Worm (Caenorhabditis elegans) whole organism, young adult: ENCODE data around the gene F58B3.4.

ENCODE experiments used
- D2030.7 ChIP-seq: fragments of 200-800 bp; sonication (Bioruptor generic); IDR thresholded peaks from 2 replicates; pipeline ENCODE4 v1.3.6; 2022; ENCODE audit warnings: missing genetic modification reagents, missing genetic modification characterization, missing compliant biosample characterization
- F10E7.11 ChIP-seq: sonication (generic microtip); optimal IDR thresholded peaks from 2 replicates; lab custom pipeline; 2017; ENCODE audit warnings: mild to moderate bottlenecking, missing genetic modification characterization, moderate library complexity, missing compliant biosample characterization
- F57A8.1 ChIP-seq: fragments of 200-800 bp; sonication (Bioruptor generic); optimal IDR thresholded peaks from 2 replicates; lab custom pipeline; 2018; ENCODE audit warnings: mild to moderate bottlenecking, missing genetic modification characterization, moderate library complexity, missing compliant biosample characterization
- F57C9.4 ChIP-seq: sonication (generic microtip); optimal IDR thresholded peaks from 2 replicates; lab custom pipeline; 2017; ENCODE audit warnings: mild to moderate bottlenecking, missing genetic modification characterization, missing compliant biosample characterization
- K11D2.4 ChIP-seq: fragments of 200-800 bp; sonication (Bioruptor generic); IDR thresholded peaks from 2 replicates; pipeline ENCODE4 v1.3.6; 2022; ENCODE audit warnings: missing genetic modification reagents, missing genetic modification characterization, missing compliant biosample characterization
- Y53G8AR.9 ChIP-seq: fragments of 200-800 bp; sonication (Bioruptor generic); conservative IDR thresholded peaks from 2 replicates; pipeline ENCODE4 v1.3.6; 2022; ENCODE audit warnings: missing genetic modification reagents, missing genetic modification characterization, missing compliant biosample characterization
- ZK185.1 ChIP-seq: sonication (generic microtip); optimal IDR thresholded peaks from 2 replicates; lab custom pipeline; 2016; ENCODE audit warnings: mild to moderate bottlenecking, missing genetic modification characterization, missing compliant biosample characterization; ENCODE audit not compliant: poor library complexity, severe bottlenecking
- ama-1 ChIP-seq, 3 experiments: fragments of 150-350 bp in 1 of 3; sonication (generic microtip) in 2 of 3; optimal IDR thresholded peaks; 2 replicates each; lab custom pipeline; 2014 to 2018; ENCODE audit warnings: missing biosample characterization in 2 of 3, missing genetic modification characterization in 2 of 3, missing genetic modification reagents in 2 of 3
- aptf-2 ChIP-seq: fragments of 200-800 bp; sonication (Bioruptor generic); conservative IDR thresholded peaks from 2 replicates; pipeline ENCODE4 v1.3.6; 2022; ENCODE audit warnings: missing genetic modification reagents, missing genetic modification characterization, missing compliant biosample characterization
- cebp-1 ChIP-seq, 2 experiments: fragments of 200-800 bp in 1 of 2; sonication (Bioruptor generic) in 1 of 2; sonication (generic microtip) in 1 of 2; IDR thresholded peaks in 1 of 2; optimal IDR thresholded peaks in 1 of 2; 2 replicates each; pipeline versions ENCODE4 v1.3.6 to Lab custom; 2017 to 2022; ENCODE audit warnings: missing compliant biosample characterization in 2 of 2, missing genetic modification characterization in 2 of 2, mild to moderate bottlenecking in 1 of 2, missing genetic modification reagents in 1 of 2, moderate library complexity in 1 of 2
- cebp-2 ChIP-seq: fragments of 200-800 bp; sonication (Bioruptor generic); IDR thresholded peaks from 2 replicates; pipeline ENCODE4 v1.3.6; 2022; ENCODE audit warnings: missing genetic modification characterization, missing compliant biosample characterization
- ceh-100 ChIP-seq: fragments of 200-800 bp; sonication (Bioruptor generic); IDR thresholded peaks from 2 replicates; pipeline ENCODE4 v1.3.6; 2022; ENCODE audit warnings: missing genetic modification reagents, missing genetic modification characterization, missing compliant biosample characterization
- ceh-27 ChIP-seq: fragments of 200-800 bp; sonication (Bioruptor generic); optimal IDR thresholded peaks from 2 replicates; lab custom pipeline; 2018; ENCODE audit warnings: mild to moderate bottlenecking, missing genetic modification characterization, moderate library complexity, missing compliant biosample characterization
- ceh-40 ChIP-seq: fragments of 200-800 bp; sonication (Bioruptor generic); IDR thresholded peaks from 2 replicates; pipeline ENCODE4 v1.3.6; 2022; ENCODE audit warnings: missing genetic modification characterization, missing compliant biosample characterization
- egl-44 ChIP-seq: fragments of 200-800 bp; sonication (Bioruptor generic); IDR thresholded peaks from 2 replicates; pipeline ENCODE4 v1.3.6; 2022; ENCODE audit warnings: missing genetic modification reagents, missing genetic modification characterization, missing compliant biosample characterization
- egrh-3 ChIP-seq: fragments of 200-800 bp; sonication (Bioruptor generic); IDR thresholded peaks from 2 replicates; pipeline ENCODE4 v1.3.6; 2022; ENCODE audit warnings: missing genetic modification reagents, missing genetic modification characterization, missing compliant biosample characterization
- hlh-26 ChIP-seq: fragments of 200-800 bp; sonication (Bioruptor generic); conservative IDR thresholded peaks from 2 replicates; pipeline ENCODE4 v1.3.6; 2022; ENCODE audit warnings: missing genetic modification reagents, missing genetic modification characterization, missing compliant biosample characterization
- hmg-1.2 ChIP-seq: fragments of 200-800 bp; sonication (Bioruptor generic); IDR thresholded peaks from 2 replicates; pipeline ENCODE4 v1.3.6; 2022; ENCODE audit warnings: missing genetic modification reagents, missing genetic modification characterization, missing compliant biosample characterization
- hsf-1 ChIP-seq: fragments of 200-800 bp; sonication (Bioruptor generic); IDR thresholded peaks from 2 replicates; pipeline ENCODE4 v1.3.6; 2022; ENCODE audit warnings: missing genetic modification reagents, missing genetic modification characterization, missing compliant biosample characterization
- lin-26 ChIP-seq: fragments of 200-800 bp; sonication (Bioruptor generic); IDR thresholded peaks from 2 replicates; pipeline ENCODE4 v1.3.6; 2022; ENCODE audit warnings: missing genetic modification reagents, missing genetic modification characterization, missing compliant biosample characterization
- lin-40 ChIP-seq: sonication (generic microtip); optimal IDR thresholded peaks from 2 replicates; lab custom pipeline; 2016; ENCODE audit warnings: missing genetic modification characterization, mild to moderate bottlenecking, missing compliant biosample characterization, missing genotype, missing genetic modification reagents
- lin-54 ChIP-seq: fragments of 200-800 bp; sonication (Bioruptor generic); optimal IDR thresholded peaks from 2 replicates; lab custom pipeline; 2018; ENCODE audit warnings: mild to moderate bottlenecking, missing genetic modification characterization, missing compliant biosample characterization
- lsy-27 ChIP-seq: sonication (generic microtip); optimal IDR thresholded peaks from 2 replicates; lab custom pipeline; 2017; ENCODE audit warnings: missing genetic modification characterization, mild to moderate bottlenecking, missing compliant biosample characterization, antibody characterized with exemption, missing genotype, borderline replicate concordance; ENCODE audit not compliant: insufficient read depth
- mcd-1 ChIP-seq: fragments of 200-800 bp; sonication (Bioruptor generic); IDR thresholded peaks from 2 replicates; pipeline ENCODE4 v1.3.6; 2022; ENCODE audit warnings: missing genetic modification reagents, missing genetic modification characterization, missing compliant biosample characterization
- nfyb-1 ChIP-seq: fragments of 200-800 bp; sonication (Bioruptor generic); IDR thresholded peaks from 2 replicates; pipeline ENCODE4 v1.3.6; 2022; ENCODE audit warnings: missing genetic modification reagents, missing genetic modification characterization, missing compliant biosample characterization
- nhr-80 ChIP-seq: sonication (generic microtip); optimal IDR thresholded peaks from 2 replicates; lab custom pipeline; 2016; ENCODE audit warnings: missing genetic modification characterization, missing compliant biosample characterization
- nhr-90 ChIP-seq: sonication (generic microtip); optimal IDR thresholded peaks from 2 replicates; lab custom pipeline; 2016; ENCODE audit warnings: missing genotype, mild to moderate bottlenecking, missing genetic modification characterization, missing compliant biosample characterization
- rcor-1 ChIP-seq: fragments of 200-800 bp; sonication (Bioruptor generic); IDR thresholded peaks from 2 replicates; pipeline ENCODE4 v1.3.6; 2022; ENCODE audit warnings: missing genetic modification reagents, missing genetic modification characterization, missing compliant biosample characterization
- snpc-3.4 ChIP-seq: sonication (generic microtip); optimal IDR thresholded peaks from 2 replicates; lab custom pipeline; 2017; ENCODE audit warnings: missing genetic modification characterization, mild to moderate bottlenecking, missing compliant biosample characterization, antibody characterized with exemption, moderate library complexity, missing genotype, missing genetic modification reagents
- tbp1 ChIP-seq: fragments of 200-800 bp; sonication (Bioruptor generic); optimal IDR thresholded peaks from 2 replicates; lab custom pipeline; 2018; ENCODE audit warnings: mild to moderate bottlenecking, missing genetic modification characterization, missing compliant biosample characterization
- tbx-9 ChIP-seq: sonication (generic microtip); optimal IDR thresholded peaks from 2 replicates; lab custom pipeline; 2016; ENCODE audit warnings: borderline replicate concordance, missing genetic modification characterization, inconsistent platforms, missing compliant biosample characterization
- zfh-2 ChIP-seq: fragments of 200-800 bp; sonication (Bioruptor generic); conservative IDR thresholded peaks from 2 replicates; pipeline ENCODE4 v1.3.6; 2022; ENCODE audit warnings: missing genetic modification reagents, missing genetic modification characterization, missing compliant biosample characterization
- ztf-25 ChIP-seq: fragments of 200-800 bp; sonication (Bioruptor generic); IDR thresholded peaks from 2 replicates; pipeline ENCODE4 v1.3.6; 2022; ENCODE audit warnings: missing genetic modification reagents, missing genetic modification characterization, missing compliant biosample characterization
- ztf-26 ChIP-seq: sonication (generic microtip); optimal IDR thresholded peaks from 2 replicates; lab custom pipeline; 2017; ENCODE audit warnings: missing genetic modification characterization, missing compliant biosample characterization
- ztf-28 ChIP-seq: fragments of 200-800 bp; sonication (Bioruptor generic); IDR thresholded peaks from 2 replicates; pipeline ENCODE4 v1.3.6; 2022; ENCODE audit warnings: missing genetic modification reagents, missing genetic modification characterization, missing compliant biosample characterization
- ztf-6 ChIP-seq: fragments of 200-800 bp; sonication (Bioruptor generic); IDR thresholded peaks from 2 replicates; pipeline ENCODE4 v1.3.6; 2022; ENCODE audit warnings: missing genetic modification reagents, missing genetic modification characterization, missing compliant biosample characterization

The F58B3.4 gene

DNA sequence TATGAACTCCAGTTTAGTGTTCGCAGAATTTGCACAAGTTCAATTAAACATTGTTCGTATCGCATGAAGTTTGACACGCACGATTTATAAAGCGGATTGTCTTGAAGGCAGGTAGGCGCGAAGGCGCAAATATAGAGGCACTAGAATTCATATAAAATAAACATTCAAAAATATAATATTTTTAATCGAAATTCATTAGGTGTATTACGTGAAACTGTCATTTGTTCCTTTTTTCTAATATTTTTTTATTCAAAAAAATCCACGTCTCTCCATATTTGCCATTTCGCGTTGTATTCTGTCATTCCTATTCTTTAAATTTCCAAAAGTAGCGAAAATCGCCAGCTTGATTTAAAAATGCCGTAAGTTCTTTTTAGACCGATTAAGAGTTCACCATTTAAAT lies 10.2 kb upstream of the F58B3.4 start, which contains the start of gene ZK809.1:
Gene ZK809.1, plus strand, starts transcription at position 301 of the 400 bp plus-strand sequence.
- TF ChIP-seq lsy-27 (tag; lab: Kevin White, UChicago) (no peak), cebp-2 (GFP tag; lab: Robert Waterston, UW) (no peak), ztf-26 (tag; lab: Kevin White, UChicago) (no peak), lin-26 (no peak), Y53G8AR.9 (GFP tag; lab: Robert Waterston, UW) (no peak), ztf-25 (GFP tag; lab: Robert Waterston, UW) (no peak), hlh-26 (GFP tag; lab: Robert Waterston, UW) (no peak), ZK185.1 (tag; lab: Kevin White, UChicago) (no peak), tbp1 (GFP tag; lab: Kevin White, UChicago) (no peak)
- TF ChIP-seq, all 124 proteins: peak for 0

DNA sequence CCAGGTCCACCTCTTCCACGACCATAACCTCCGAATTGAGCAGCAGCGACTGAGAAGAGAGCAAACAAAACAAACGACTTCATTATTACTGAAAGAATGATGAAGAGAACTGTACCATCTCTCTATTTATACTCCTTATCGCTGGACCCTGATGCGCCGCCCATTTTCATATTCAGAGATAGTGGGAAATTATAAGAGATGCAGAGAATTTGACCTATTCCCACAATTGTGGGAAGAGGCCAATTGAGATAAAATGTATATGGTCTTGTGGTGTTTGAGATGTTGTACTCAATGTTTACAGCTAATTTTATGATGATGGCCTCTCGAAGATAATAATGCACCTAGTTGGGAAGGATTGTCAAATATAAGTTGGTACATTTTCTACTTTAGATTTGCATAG lies 9.3 kb upstream of the F58B3.4 start, which contains the start of gene ttr-50:
Gene ttr-50, minus strand, starts transcription at position 101 of the 400 bp plus-strand sequence.
- TF ChIP-seq lin-54 (GFP tag; lab: Kevin White, UChicago): no peak
- TF ChIP-seq nhr-90 (tag; lab: Kevin White, UChicago): no peak
- TF ChIP-seq F57A8.1: no peak
- no peak for TF ChIP-seq snpc-3.4 (tag; lab: Kevin White, UChicago)
- 0 out of 2 replicates have a peak, but pooled peaks have one; percentile 19 for TF ChIP-seq aptf-2 (GFP tag; lab: Robert Waterston, UW)

DNA sequence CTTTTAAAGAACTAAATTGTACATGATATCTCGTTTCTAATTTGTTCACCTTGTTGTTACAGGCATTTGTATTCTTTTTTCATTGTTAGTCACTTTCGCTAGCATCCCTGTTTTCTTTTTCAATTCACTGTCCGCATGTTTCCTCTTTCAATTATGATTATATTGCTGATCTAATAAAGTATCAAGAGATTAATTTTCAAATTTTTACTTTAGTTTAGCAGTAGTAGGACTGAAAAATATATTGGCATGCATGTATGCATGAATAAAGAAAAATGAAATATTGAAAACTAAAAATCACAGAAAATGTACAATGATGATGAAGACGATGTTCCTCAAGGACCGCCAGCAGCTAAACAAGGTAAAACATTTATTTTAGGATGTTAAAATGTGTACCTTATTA lies 6.4 kb upstream of the F58B3.4 start, which contains the start of gene rbm-17:
Gene rbm-17, plus strand, starts transcription at position 301 of the 400 bp plus-strand sequence.
- no peak for TF ChIP-seq hlh-26 (GFP tag; lab: Robert Waterston, UW)
- TF ChIP-seq cebp-1 (GFP tag; IDR thresholded peaks at IDR 0.05; lab: Robert Waterston, UW): no peak
- TF ChIP-seq cebp-1 (tag; optimal IDR thresholded peaks at IDR 0.05; lab: Kevin White, UChicago): peak; percentile 17
- no peak for TF ChIP-seq nhr-80
- peak; percentile 36 for TF ChIP-seq ama-1 (optimal IDR thresholded peaks at IDR 0.05; lab: Kevin White, UChicago)
- TF ChIP-seq ama-1 (GFP tag; optimal IDR thresholded peaks at IDR 0.05; lab: Kevin White, UChicago): no peak
- TF ChIP-seq ceh-40 (GFP tag; lab: Robert Waterston, UW): no peak
- no peak for TF ChIP-seq egl-44 (GFP tag; lab: Robert Waterston, UW)
- TF ChIP-seq hsf-1: 0 out of 2 replicates have a peak, but pooled peaks have one; percentile 11

DNA sequence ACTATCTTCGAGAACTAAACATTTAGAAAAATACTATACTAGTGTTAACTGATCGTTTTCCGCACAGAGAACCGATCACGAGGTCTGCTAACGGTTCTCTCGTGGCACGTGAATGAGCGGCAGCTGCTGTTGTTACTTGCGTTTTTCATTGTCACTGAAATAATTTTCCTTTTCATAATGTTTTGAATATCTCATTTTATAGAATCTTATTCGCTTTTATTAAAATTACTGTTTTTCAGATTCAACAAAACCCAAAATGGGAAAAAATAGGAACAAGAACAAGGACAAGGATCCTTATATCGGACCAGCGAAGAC lies 4.7 kb upstream of the F58B3.4 start, which contains the start of gene F58B3.6:
Gene F58B3.6, plus strand, starts transcription at position 240 of the 315 bp plus-strand sequence.
- TF ChIP-seq F10E7.11 (tag; lab: Kevin White, UChicago) (no peak), mcd-1 (GFP tag; lab: Robert Waterston, UW) (peak; percentile 43), cebp-1 (GFP tag; IDR thresholded peaks at IDR 0.05; lab: Robert Waterston, UW) (no peak), cebp-1 (tag; optimal IDR thresholded peaks at IDR 0.05; lab: Kevin White, UChicago) (peak; percentile 46), ceh-100 (GFP tag; lab: Robert Waterston, UW) (peak; percentile 58)

ce11 chrIV:11635437-11636408 lies 4.1 kb upstream of the F58B3.4 start, which contains the start of gene mars-1:
mars-1 (minus strand) TSS chrIV:11635487.
- TF ChIP-seq F10E7.11 (tag; lab: Kevin White, UChicago): no peak
- 0 out of 2 replicates have a peak, but pooled peaks have one; percentile 42 for TF ChIP-seq nfyb-1 (GFP tag; lab: Robert Waterston, UW)
- no peak for TF ChIP-seq ztf-6
- TF ChIP-seq lin-40 (tag; lab: Kevin White, UChicago): peak; percentile 18
- TF ChIP-seq tbp1 (GFP tag; lab: Kevin White, UChicago): peak; percentile 43
- peak; percentile 31; the same call in 1 of the 2 replicates for TF ChIP-seq hmg-1.2 (GFP tag; lab: Robert Waterston, UW)
- no peak for TF ChIP-seq ztf-26 (tag; lab: Kevin White, UChicago)
- no peak for TF ChIP-seq egrh-3
- no peak for TF ChIP-seq ztf-28 (GFP tag; lab: Robert Waterston, UW)
- no peak for TF ChIP-seq F57C9.4 (tag; lab: Kevin White, UChicago)
- no peak for TF ChIP-seq tbx-9 (tag; lab: Kevin White, UChicago)
- peak; percentile 8 for TF ChIP-seq ceh-27 (GFP tag; lab: Kevin White, UChicago)
- TF ChIP-seq rcor-1 (GFP tag; lab: Robert Waterston, UW): peak; percentile 22; the same call in 1 of the 2 replicates
- TF ChIP-seq K11D2.4 (GFP tag; lab: Robert Waterston, UW): 0 out of 2 replicates have a peak, but pooled peaks have one; percentile 31
- 0 out of 2 replicates have a peak, but pooled peaks have one; percentile 19 for TF ChIP-seq D2030.7 (GFP tag; lab: Robert Waterston, UW)
- peak; percentile 95 for TF ChIP-seq ceh-100 (GFP tag; lab: Robert Waterston, UW)
- TF ChIP-seq zfh-2 (GFP tag; lab: Robert Waterston, UW): no peak
